Fruit fly (Drosophila melanogaster): ENCODE measurements around the gene ca.
A peak's percentile ranks its signal among the peaks of the same experiment; 100 is the strongest.

The ca gene

DNA sequence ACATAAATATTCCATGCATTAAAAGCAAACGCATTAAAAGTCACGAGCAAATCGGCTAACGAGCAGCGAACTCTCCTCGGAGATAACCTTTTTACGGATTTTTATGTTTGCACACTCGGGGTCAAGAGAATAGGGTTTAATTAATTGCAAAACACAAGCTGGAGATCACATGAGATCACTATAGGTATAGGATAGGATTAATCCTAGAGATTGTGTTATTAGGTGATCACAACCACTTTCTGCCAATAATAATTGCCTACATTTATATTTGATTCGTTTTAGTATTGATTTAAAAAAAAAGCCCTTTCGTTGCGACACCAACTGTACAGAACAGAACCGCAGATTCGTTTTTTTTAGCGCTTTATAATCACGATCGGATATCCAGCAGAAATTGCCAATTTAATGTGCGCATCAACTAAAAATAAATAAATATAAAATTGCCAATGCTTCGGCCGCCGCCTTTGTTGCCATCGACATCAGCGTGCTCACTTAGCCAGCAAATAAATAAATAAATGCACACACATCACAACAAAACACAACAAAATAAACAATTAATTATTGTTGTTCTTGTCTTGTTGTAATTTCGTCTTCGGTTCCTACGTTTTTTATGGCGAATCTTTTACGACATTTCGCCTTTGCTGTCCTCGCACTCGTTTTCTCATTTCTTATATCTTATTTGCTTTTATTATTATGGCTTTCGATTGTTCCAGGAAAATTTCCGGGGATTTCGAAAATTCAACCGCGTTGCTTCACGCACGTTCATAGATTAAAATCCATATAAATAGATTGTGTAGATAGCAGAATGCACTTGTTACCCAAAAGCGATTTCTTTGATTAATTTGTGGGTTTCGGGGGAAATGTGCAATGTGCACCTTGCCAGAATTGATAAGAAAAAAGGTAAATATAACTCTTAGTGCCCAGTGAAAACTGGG lies 30.6 kb upstream of the ca start:
- TF ChIP-seq toe (GFP tag; optimal IDR thresholded peaks at IDR 0.05) (no peak), tj (GFP tag; optimal IDR thresholded peaks at IDR 0.05) (peak; percentile 62), ovo (GFP tag; optimal IDR thresholded peaks at IDR 0.05) (no peak), cic (GFP tag; optimal IDR thresholded peaks at IDR 0.05) (no peak), Mnt (GFP tag; optimal IDR thresholded peaks at IDR 0.05) (peak; percentile 1), CG7101 (tag; optimal IDR thresholded peaks at IDR 0.05) (no peak), CG5204 (GFP tag; optimal IDR thresholded peaks at IDR 0.05) (no peak), Clk (GFP tag; optimal IDR thresholded peaks at IDR 0.05) (peak; percentile 3)

DNA sequence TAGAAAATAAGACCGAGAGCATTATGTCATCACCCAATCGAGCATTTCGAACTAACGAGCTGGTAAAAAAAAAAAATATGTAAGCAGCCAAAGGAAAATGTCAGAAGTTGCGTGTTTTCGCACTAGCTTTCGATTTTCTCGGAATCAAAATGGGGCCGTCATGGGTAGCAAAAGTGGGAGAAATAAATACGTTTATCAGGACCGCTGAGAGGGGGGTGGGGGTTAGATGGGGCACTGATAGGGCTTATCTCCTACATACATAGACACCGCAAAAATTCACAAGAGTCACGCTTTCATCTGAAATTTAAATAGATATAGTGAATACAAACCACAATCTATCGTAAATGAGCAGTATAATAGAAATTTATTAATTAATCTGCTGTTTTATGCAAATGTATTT lies 29.4 kb upstream of the ca start:
- TF ChIP-seq CG1620 (GFP tag; optimal IDR thresholded peaks at IDR 0.05): no peak
- TF ChIP-seq tj (GFP tag; optimal IDR thresholded peaks at IDR 0.05): no peak
- TF ChIP-seq cic (GFP tag; optimal IDR thresholded peaks at IDR 0.05): peak; percentile 31
- no peak for TF ChIP-seq CG14711 (tag; optimal IDR thresholded peaks at IDR 0.05)
- TF ChIP-seq kay (GFP tag; ENCODE audit: borderline replicate concordance): no peak

DNA sequence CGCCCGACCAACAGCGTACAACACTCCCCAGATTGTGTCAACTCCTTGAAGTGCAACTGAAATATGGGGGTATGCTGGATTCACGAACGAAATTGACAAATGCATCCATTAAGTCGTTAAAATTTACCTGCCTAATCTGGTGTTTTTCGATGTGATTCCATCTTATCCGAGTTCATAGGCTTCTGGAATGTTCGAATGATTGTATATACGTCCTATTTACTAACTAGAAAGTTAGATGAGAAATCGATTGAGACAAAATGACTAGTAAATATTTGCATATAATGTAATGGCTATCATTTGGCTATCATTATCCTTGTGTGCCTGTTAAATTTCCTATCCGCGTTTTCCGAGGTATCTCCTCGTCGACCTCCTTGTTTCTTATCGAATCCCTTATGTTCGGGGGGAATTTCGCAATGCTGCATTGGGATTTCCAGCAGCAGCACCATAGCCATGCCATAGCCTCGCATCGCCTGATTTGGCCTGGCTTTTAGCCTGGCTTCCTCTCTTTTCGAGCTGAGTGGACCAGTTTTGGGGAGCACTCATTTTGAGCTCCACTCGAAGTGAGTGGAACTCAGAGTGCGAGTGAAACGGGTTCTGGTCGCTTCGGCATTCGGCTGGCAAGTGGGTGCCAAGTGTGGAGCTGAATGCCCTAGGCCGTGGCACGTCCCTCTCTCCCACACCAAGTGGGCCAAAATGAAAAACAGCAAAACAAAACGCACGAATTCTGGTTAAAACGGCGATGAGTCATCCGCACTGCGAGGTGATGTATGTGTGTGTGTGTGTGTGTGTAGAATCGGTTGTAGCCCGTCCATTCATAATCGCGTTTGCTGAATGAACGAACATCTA lies 28.2 kb upstream of the ca start:
- TF ChIP-seq tj (GFP tag; optimal IDR thresholded peaks at IDR 0.05) (no peak), cic (GFP tag; optimal IDR thresholded peaks at IDR 0.05) (peak; percentile 99)

- TF ChIP-seq Crg-1 (GFP tag; optimal IDR thresholded peaks at IDR 0.05) (no peak), bab1 (GFP tag; optimal IDR thresholded peaks at IDR 0.05) (no peak), cic (GFP tag; optimal IDR thresholded peaks at IDR 0.05) (peak; percentile 72), CG33017 (tag; optimal IDR thresholded peaks at IDR 0.05) (no peak), CG12768 (GFP tag; optimal IDR thresholded peaks at IDR 0.05) (no peak), Hr96 (GFP tag; optimal IDR thresholded peaks at IDR 0.05) (no peak)
These were observed 27.7 kb upstream of the ca start for dm6 chr3R:29778985-29779298.

dm6 chr3R:29780402-29781029 lies 26.1 kb upstream of the ca start, which contains the start of gene fig:
fig (minus strand) TSS chr3R:29780452.
- no peak for TF ChIP-seq pad (GFP tag; optimal IDR thresholded peaks at IDR 0.05)
- no peak for TF ChIP-seq kay (GFP tag; ENCODE audit: borderline replicate concordance)
- peak; percentile 28 for TF ChIP-seq CG12768 (GFP tag; optimal IDR thresholded peaks at IDR 0.05)
- TF ChIP-seq cic (GFP tag; optimal IDR thresholded peaks at IDR 0.05): peak; percentile 67

dm6 chr3R:29781874-29782273 lies 24.7 kb upstream of the ca start:
- TF ChIP-seq pad (GFP tag; optimal IDR thresholded peaks at IDR 0.05): no peak
- TF ChIP-seq cic (GFP tag; optimal IDR thresholded peaks at IDR 0.05): peak; percentile 45

- TF ChIP-seq CG33017 (tag; optimal IDR thresholded peaks at IDR 0.05) (peak; percentile 57), CG7045 (GFP tag; optimal IDR thresholded peaks at IDR 0.05) (no peak), Mnt (GFP tag; optimal IDR thresholded peaks at IDR 0.05) (peak; percentile 82), CG5204 (GFP tag; optimal IDR thresholded peaks at IDR 0.05) (no peak), CG11617 (GFP tag; optimal IDR thresholded peaks at IDR 0.05) (peak; percentile 42), CG7101 (tag; optimal IDR thresholded peaks at IDR 0.05) (peak; percentile 58), toe (GFP tag; optimal IDR thresholded peaks at IDR 0.05) (peak; percentile 39), CG1620 (GFP tag; optimal IDR thresholded peaks at IDR 0.05) (no peak), ovo (GFP tag; optimal IDR thresholded peaks at IDR 0.05) (no peak), Crg-1 (GFP tag; optimal IDR thresholded peaks at IDR 0.05) (peak; percentile 3), cnc (optimal IDR thresholded peaks at IDR 0.05) (no peak), bab1 (GFP tag; optimal IDR thresholded peaks at IDR 0.05) (peak; percentile 67), Hr96 (GFP tag; optimal IDR thresholded peaks at IDR 0.05) (no peak), CG14711 (tag; optimal IDR thresholded peaks at IDR 0.05) (peak; percentile 31), kay (GFP tag; ENCODE audit: borderline replicate concordance) (no peak), Clk (GFP tag; optimal IDR thresholded peaks at IDR 0.05) (no peak), cic (GFP tag; optimal IDR thresholded peaks at IDR 0.05) (peak; percentile 86), tj (GFP tag; optimal IDR thresholded peaks at IDR 0.05) (peak; percentile 83), CG12768 (GFP tag; optimal IDR thresholded peaks at IDR 0.05) (peak; percentile 57), pad (GFP tag; optimal IDR thresholded peaks at IDR 0.05) (peak; percentile 10)
These were observed 24.2 kb upstream of the ca start for dm6 chr3R:29782367-29782766.

Measured in whole organism, adult.